Worm (Caenorhabditis elegans): ENCODE results near the gene spe-45.

DNA sequence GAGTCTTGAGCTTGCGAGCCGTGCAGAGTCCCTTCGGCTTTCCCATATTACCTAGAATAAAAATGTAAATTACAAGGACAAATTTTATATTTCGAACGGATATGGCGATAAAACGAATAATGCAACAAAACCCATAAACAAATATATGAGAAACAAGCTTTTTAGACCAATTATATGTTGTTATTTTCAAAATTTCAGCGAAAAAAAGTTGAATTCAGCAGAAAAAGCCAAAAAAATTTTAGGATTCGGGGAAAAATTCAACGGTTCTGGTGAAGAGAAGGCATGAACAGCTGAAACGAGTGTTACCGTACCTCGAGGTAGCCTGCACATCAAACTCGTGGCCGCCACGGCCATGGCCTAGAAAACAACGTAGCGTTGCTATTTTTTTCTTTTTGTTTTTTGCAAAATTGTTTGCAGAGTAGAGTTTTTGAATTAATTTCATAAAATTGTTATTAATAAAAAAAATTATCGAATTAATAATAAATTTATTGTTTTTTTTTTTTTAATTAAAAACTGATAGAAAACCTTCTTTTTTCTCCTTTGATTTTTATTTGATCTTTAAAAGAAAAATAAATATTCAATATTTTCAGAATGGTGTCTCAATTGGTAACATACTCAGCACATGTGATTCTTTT, 1.2 kb upstream of the spe-45 start, which contains the start of the genes rps-23 and dpm-3:
- TF ChIP-seq dve-1 (tag; optimal IDR thresholded peaks at IDR 0.05) (peak; percentile 62), dmd-4 (tag; optimal IDR thresholded peaks at IDR 0.05; ENCODE audit: borderline replicate concordance) (no peak), ama-1 (optimal IDR thresholded peaks at IDR 0.05) (no peak), T23F11.4 (GFP tag; optimal IDR thresholded peaks at IDR 0.05) (peak; percentile 10), ceh-48 (tag; optimal IDR thresholded peaks at IDR 0.05) (no peak), pqm-1 (tag; optimal IDR thresholded peaks at IDR 0.05) (peak; percentile 49), fkh-10 (GFP tag; optimal IDR thresholded peaks at IDR 0.05) (no peak), unc-42 (tag; optimal IDR thresholded peaks at IDR 0.05) (peak; percentile 69), npax-4 (tag; optimal IDR thresholded peaks at IDR 0.05) (no peak), nhr-11 (tag; optimal IDR thresholded peaks at IDR 0.05) (no peak), nfya-1 (tag; optimal IDR thresholded peaks at IDR 0.05) (peak; percentile 90), hlh-15 (tag; optimal IDR thresholded peaks at IDR 0.05) (no peak), pag-3 (tag; optimal IDR thresholded peaks at IDR 0.05; ENCODE audit: borderline replicate concordance) (no peak), ahr-1 (tag; optimal IDR thresholded peaks at IDR 0.05) (no peak)

Measured in whole organism, late embryonic.